Fruit fly (Drosophila melanogaster) whole organism, prepupa: ENCODE measurements around the gene CG10958.

ENCODE experiments used
- Blimp-1 ChIP-seq: fragments of 200-800 bp; sonication (Bioruptor generic); optimal IDR thresholded peaks from 3 replicates; lab custom pipeline; 2017; ENCODE audit warnings: missing biosample characterization, missing genetic modification characterization, mild to moderate bottlenecking, moderate library complexity, missing genetic modification reagents
- CG10631 ChIP-seq: fragments of 200-800 bp; sonication (Bioruptor generic); optimal IDR thresholded peaks from 2 replicates; lab custom pipeline; 2016; ENCODE audit warnings: missing biosample characterization, missing genetic modification characterization
- CG10669 ChIP-seq: fragments of 200-800 bp; sonication (Bioruptor generic); optimal IDR thresholded peaks from 3 replicates; lab custom pipeline; 2018; ENCODE audit warnings: missing biosample characterization, mild to moderate bottlenecking, missing genetic modification characterization, moderate library complexity
- CG11294 ChIP-seq: fragments of 200-800 bp; sonication (Bioruptor generic); IDR thresholded peaks from 2 replicates; pipeline ENCODE4 v1.3.6; 2022; ENCODE audit warnings: missing biosample characterization, missing genetic modification characterization
- CG11762 ChIP-seq: fragments of 200-800 bp; sonication (Bioruptor generic); optimal IDR thresholded peaks from 3 replicates; lab custom pipeline; 2016; ENCODE audit warnings: missing biosample characterization, missing genetic modification characterization; ENCODE audit not compliant: insufficient read depth
- CG11902 ChIP-seq: fragments of 200-800 bp; sonication (Bioruptor generic); optimal IDR thresholded peaks from 3 replicates; lab custom pipeline; 2016; ENCODE audit warnings: missing biosample characterization, missing genetic modification characterization
- CG1621 ChIP-seq: fragments of 200-800 bp; sonication (Bioruptor generic); optimal IDR thresholded peaks from 3 replicates; lab custom pipeline; 2018; ENCODE audit warnings: missing biosample characterization, mild to moderate bottlenecking, missing genetic modification characterization
- CG16779 ChIP-seq: fragments of 200-800 bp; sonication (Bioruptor generic); optimal IDR thresholded peaks from 3 replicates; lab custom pipeline; 2017; ENCODE audit warnings: missing biosample characterization, mild to moderate bottlenecking, missing genetic modification characterization
- CG3032 ChIP-seq: fragments of 200-800 bp; optimal IDR thresholded peaks from 2 replicates; lab custom pipeline; 2019; ENCODE audit warnings: missing biosample characterization, mild to moderate bottlenecking, missing genetic modification characterization, moderate library complexity
- CG31627 ChIP-seq: fragments of 200-800 bp; sonication (Bioruptor generic); optimal IDR thresholded peaks from 3 replicates; lab custom pipeline; 2016; ENCODE audit warnings: missing biosample characterization, missing genetic modification characterization
- CG32006 ChIP-seq: fragments of 200-800 bp; sonication (Bioruptor generic); optimal IDR thresholded peaks from 3 replicates; lab custom pipeline; 2017; ENCODE audit warnings: missing biosample characterization, mild to moderate bottlenecking, missing genetic modification characterization
- CG34406 ChIP-seq: fragments of 200-800 bp; sonication (Bioruptor generic); optimal IDR thresholded peaks from 3 replicates; lab custom pipeline; 2016; ENCODE audit warnings: missing biosample characterization, missing genetic modification characterization
- CG3919 ChIP-seq: fragments of 200-800 bp; sonication (Bioruptor generic); optimal IDR thresholded peaks from 3 replicates; lab custom pipeline; 2016; ENCODE audit warnings: missing biosample characterization, missing genetic modification characterization
- CG4318 ChIP-seq: fragments of 200-800 bp; sonication (Bioruptor generic); optimal IDR thresholded peaks from 3 replicates; lab custom pipeline; 2017; ENCODE audit warnings: missing biosample characterization, mild to moderate bottlenecking, missing genetic modification characterization
- CG6163 ChIP-seq: fragments of 200-800 bp; sonication (Bioruptor generic); IDR thresholded peaks from 3 replicates; pipeline ENCODE4 v1.3.6; 2022; ENCODE audit warnings: missing biosample characterization, missing genetic modification characterization
- CG6276 ChIP-seq: fragments of 200-800 bp; sonication (Bioruptor generic); optimal IDR thresholded peaks from 2 replicates; lab custom pipeline; 2017; ENCODE audit warnings: missing biosample characterization, mild to moderate bottlenecking, missing genetic modification characterization
- CG6792 ChIP-seq: fragments of 200-800 bp; sonication (Bioruptor generic); optimal IDR thresholded peaks from 3 replicates; lab custom pipeline; 2016; ENCODE audit warnings: missing biosample characterization, missing genetic modification characterization
- CG6808 ChIP-seq: fragments of 200-800 bp; sonication (Bioruptor generic); optimal IDR thresholded peaks from 3 replicates; lab custom pipeline; 2017; ENCODE audit warnings: missing biosample characterization, missing genetic modification characterization, mild to moderate bottlenecking, moderate library complexity, missing genetic modification reagents
- CG6854 ChIP-seq: fragments of 200-800 bp; sonication (Bioruptor generic); optimal IDR thresholded peaks from 2 replicates; lab custom pipeline; 2017; ENCODE audit warnings: missing biosample characterization, mild to moderate bottlenecking, missing genetic modification characterization
- CG8119 ChIP-seq: fragments of 200-800 bp; sonication (Bioruptor generic); IDR thresholded peaks from 3 replicates; pipeline ENCODE4 v1.3.6; 2022; ENCODE audit warnings: missing biosample characterization, missing genetic modification characterization
- CG8319 ChIP-seq: fragments of 200-800 bp; sonication (Bioruptor generic); optimal IDR thresholded peaks from 3 replicates; lab custom pipeline; 2016; ENCODE audit warnings: missing biosample characterization, missing genetic modification characterization
- CG8632 ChIP-seq: fragments of 200-800 bp; sonication (Bioruptor generic); optimal IDR thresholded peaks from 3 replicates; lab custom pipeline; 2016; ENCODE audit warnings: missing biosample characterization, missing genetic modification characterization
- CG9139 ChIP-seq: fragments of 200-800 bp; sonication (Bioruptor generic); optimal IDR thresholded peaks from 3 replicates; lab custom pipeline; 2017; ENCODE audit warnings: missing biosample characterization, mild to moderate bottlenecking, missing genetic modification characterization
- Eip78C ChIP-seq: fragments of 200-800 bp; sonication (Bioruptor generic); peaks from one replicate; lab custom pipeline; 2016; ENCODE audit warnings: missing biosample characterization, missing genetic modification characterization
- Eip93F ChIP-seq: fragments of 200-800 bp; sonication (Bioruptor generic); optimal IDR thresholded peaks from 2 replicates; lab custom pipeline; 2016; ENCODE audit warnings: missing biosample characterization, mild to moderate bottlenecking, missing genetic modification characterization
- Ets21C ChIP-seq: fragments of 200-800 bp; sonication (Bioruptor generic); optimal IDR thresholded peaks from 3 replicates; lab custom pipeline; 2016; ENCODE audit warnings: missing biosample characterization, missing genetic modification characterization
- Ets96B ChIP-seq: fragments of 200-800 bp; optimal IDR thresholded peaks from 2 replicates; lab custom pipeline; 2019; ENCODE audit warnings: missing biosample characterization, mild to moderate bottlenecking, missing genetic modification characterization, moderate library complexity
- Hr38 ChIP-seq: sonication (Bioruptor generic); optimal IDR thresholded peaks from 2 replicates; lab custom pipeline; 2016; ENCODE audit warnings: missing biosample characterization, missing genetic modification characterization
- Hr39 ChIP-seq: fragments of 200-800 bp; sonication (Bioruptor generic); optimal IDR thresholded peaks from 2 replicates; lab custom pipeline; 2016; ENCODE audit warnings: missing biosample characterization, missing genetic modification characterization
- Hr4 ChIP-seq: fragments of 200-800 bp; sonication (Bioruptor generic); optimal IDR thresholded peaks from 3 replicates; lab custom pipeline; 2016; ENCODE audit warnings: missing biosample characterization, missing genetic modification characterization
- Lpt ChIP-seq: fragments of 200-800 bp; sonication (Bioruptor generic); optimal IDR thresholded peaks from 3 replicates; lab custom pipeline; 2016; ENCODE audit warnings: missing biosample characterization, missing genetic modification characterization
- Met ChIP-seq: fragments of 200-800 bp; sonication (Bioruptor generic); optimal IDR thresholded peaks from 3 replicates; lab custom pipeline; 2016; ENCODE audit warnings: missing biosample characterization, missing genetic modification characterization
- OdsH ChIP-seq: fragments of 200-800 bp; sonication (Bioruptor generic); optimal IDR thresholded peaks from 3 replicates; lab custom pipeline; 2016; ENCODE audit warnings: missing biosample characterization, missing genetic modification characterization
- Sox102F ChIP-seq: fragments of 200-800 bp; sonication (Bioruptor generic); optimal IDR thresholded peaks from 2 replicates; lab custom pipeline; 2016; ENCODE audit warnings: missing biosample characterization, mild to moderate bottlenecking, missing genetic modification characterization
- Sox14 ChIP-seq: fragments of 200-800 bp; sonication (Bioruptor generic); optimal IDR thresholded peaks from 3 replicates; lab custom pipeline; 2016; ENCODE audit warnings: missing biosample characterization, missing genetic modification characterization
- Sox15 ChIP-seq: fragments of 200-800 bp; sonication (Bioruptor generic); optimal IDR thresholded peaks from 3 replicates; lab custom pipeline; 2016; ENCODE audit warnings: missing biosample characterization, missing genetic modification characterization
- achi ChIP-seq: fragments of 200-800 bp; sonication (Bioruptor generic); optimal IDR thresholded peaks from 3 replicates; lab custom pipeline; 2016; ENCODE audit warnings: missing biosample characterization, missing genetic modification characterization
- acj6 ChIP-seq: fragments of 200-800 bp; sonication (Bioruptor generic); optimal IDR thresholded peaks from 3 replicates; lab custom pipeline; 2016; ENCODE audit warnings: missing biosample characterization, missing genetic modification characterization
- cyc ChIP-seq: fragments of 200-800 bp; sonication (Bioruptor generic); optimal IDR thresholded peaks from 3 replicates; lab custom pipeline; 2016; ENCODE audit warnings: missing biosample characterization, missing genetic modification characterization
- dsx ChIP-seq: fragments of 200-800 bp; optimal IDR thresholded peaks from 3 replicates; lab custom pipeline; 2019; ENCODE audit warnings: missing biosample characterization, mild to moderate bottlenecking, missing genetic modification characterization, moderate library complexity; ENCODE audit not compliant: poor library complexity, severe bottlenecking
- eg ChIP-seq: fragments of 200-800 bp; sonication (Bioruptor generic); IDR thresholded peaks from 3 replicates; pipeline ENCODE4 v1.3.6; 2022; ENCODE audit warnings: missing biosample characterization, missing genetic modification characterization
- esn ChIP-seq: fragments of 200-800 bp; sonication (Bioruptor generic); optimal IDR thresholded peaks from 2 replicates; lab custom pipeline; 2016; ENCODE audit warnings: missing biosample characterization, mild to moderate bottlenecking, missing genetic modification characterization, moderate library complexity
- fd59A ChIP-seq: fragments of 200-800 bp; sonication (Bioruptor generic); optimal IDR thresholded peaks from 2 replicates; lab custom pipeline; 2017; ENCODE audit warnings: missing biosample characterization, mild to moderate bottlenecking, missing genetic modification characterization, missing genetic modification reagents
- fkh ChIP-seq: fragments of 200-800 bp; sonication (Bioruptor generic); optimal IDR thresholded peaks from 3 replicates; lab custom pipeline; 2017; ENCODE audit warnings: missing biosample characterization, mild to moderate bottlenecking, missing genetic modification characterization, moderate library complexity
- lz ChIP-seq: fragments of 200-800 bp; sonication (Bioruptor generic); optimal IDR thresholded peaks from 3 replicates; lab custom pipeline; 2016; ENCODE audit warnings: missing biosample characterization, missing genetic modification characterization
- net ChIP-seq: fragments of 200-800 bp; sonication (Bioruptor generic); optimal IDR thresholded peaks from 3 replicates; lab custom pipeline; 2016; ENCODE audit warnings: missing biosample characterization, missing genetic modification characterization
- pdm3 ChIP-seq: fragments of 200-800 bp; sonication (Bioruptor generic); optimal IDR thresholded peaks from 3 replicates; lab custom pipeline; 2016; ENCODE audit warnings: missing biosample characterization, missing genetic modification characterization
- ss ChIP-seq, 2 experiments: fragments of 200-800 bp; sonication (Bioruptor generic); optimal IDR thresholded peaks; 2 replicates in 1 of 2; 3 replicates in 1 of 2; lab custom pipeline; 2017 to 2018; ENCODE audit warnings: mild to moderate bottlenecking in 2 of 2, missing biosample characterization in 2 of 2, missing genetic modification characterization in 2 of 2, moderate library complexity in 1 of 2
- svp ChIP-seq: fragments of 200-800 bp; sonication (Bioruptor generic); peaks from one replicate; lab custom pipeline; 2016; ENCODE audit warnings: missing biosample characterization, missing genetic modification characterization
- topi ChIP-seq: fragments of 200-800 bp; sonication (Bioruptor generic); optimal IDR thresholded peaks from 3 replicates; lab custom pipeline; 2016; ENCODE audit warnings: missing biosample characterization, missing genetic modification characterization
- vri ChIP-seq: fragments of 200-800 bp; sonication (Bioruptor generic); optimal IDR thresholded peaks from 3 replicates; lab custom pipeline; 2016; ENCODE audit warnings: missing biosample characterization, mild to moderate bottlenecking, missing genetic modification characterization

Gene CG10958

DNA sequence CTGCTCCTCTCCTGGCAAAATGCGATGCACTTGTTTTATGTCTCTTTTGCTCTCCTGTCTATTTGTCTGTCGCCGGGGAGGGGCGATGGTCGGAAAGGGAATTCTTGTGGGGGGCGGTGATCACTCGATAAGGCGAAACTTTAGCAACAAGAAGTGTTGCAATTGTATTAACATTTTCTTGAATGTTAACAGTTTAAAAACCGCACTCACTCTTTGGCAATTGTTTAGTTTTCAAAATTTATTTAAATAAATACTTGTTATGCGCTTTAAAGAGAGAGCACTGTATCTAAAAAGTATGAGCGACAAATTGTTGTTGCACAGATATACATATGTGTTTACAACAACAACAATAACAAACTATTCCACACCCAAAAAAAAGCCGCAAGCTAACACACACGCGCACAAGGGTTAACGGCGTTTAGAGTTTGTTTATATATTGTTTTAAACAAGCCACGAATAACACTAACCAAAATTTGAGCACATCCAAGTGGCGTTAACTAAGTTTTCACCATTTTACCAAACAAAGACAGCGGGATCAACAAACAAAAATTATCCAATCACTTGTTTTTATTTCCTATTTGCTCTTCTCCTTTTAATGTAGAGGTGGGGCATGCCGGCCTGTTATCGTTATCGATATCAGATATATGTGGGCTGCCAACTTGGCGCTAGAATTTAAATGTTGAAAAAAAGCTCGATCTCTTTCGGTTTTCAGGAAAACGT lies 30.4 kb upstream of the CG10958 start, which contains the start of gene CG2258:
Gene CG2258 (minus strand): TSS at position 617 of the 720 bp plus-strand sequence.
- peak; percentile 75 for TF ChIP-seq Hr39 (GFP tag; lab: Kevin White, UChicago)
- peak; percentile 89 for TF ChIP-seq CG1621
- peak; percentile 90 for TF ChIP-seq Sox14 (GFP tag; lab: Kevin White, UChicago)
- TF ChIP-seq acj6: peak; percentile 92
- peak; percentile 85 for TF ChIP-seq Hr4 (GFP tag; lab: Kevin White, UChicago)
- TF ChIP-seq pdm3: peak; percentile 94
- TF ChIP-seq CG4318 (GFP tag; lab: Kevin White, UChicago): peak; percentile 84
- TF ChIP-seq Lpt (GFP tag; lab: Kevin White, UChicago): peak; percentile 90
- TF ChIP-seq net (GFP tag; lab: Kevin White, UChicago): peak; percentile 93
- TF ChIP-seq Ets21C (GFP tag; lab: Kevin White, UChicago): peak; percentile 43
- peak; percentile 93 for TF ChIP-seq CG11294 (GFP tag; lab: Robert Waterston, UW)
- TF ChIP-seq CG6163 (GFP tag; lab: Robert Waterston, UW): peak; percentile 95
- TF ChIP-seq CG31627 (GFP tag; lab: Kevin White, UChicago): peak; percentile 78
- peak; percentile 74 for TF ChIP-seq lz
- peak; percentile 75 for TF ChIP-seq cyc (GFP tag; lab: Kevin White, UChicago)
- peak; percentile 90 for TF ChIP-seq achi (GFP tag; lab: Kevin White, UChicago)
- peak; percentile 87 for TF ChIP-seq CG6792 (GFP tag; lab: Kevin White, UChicago)
- TF ChIP-seq Blimp-1: peak; percentile 24
- no peak for TF ChIP-seq CG6854
- TF ChIP-seq Eip93F (GFP tag; lab: Kevin White, UChicago): no peak
- TF ChIP-seq CG8319: peak; percentile 64
- peak; percentile 86 to 93 for TF ChIP-seq ss (GFP tag; optimal IDR thresholded peaks at IDR 0.05; lab: Kevin White, UChicago)
- TF ChIP-seq CG10669: peak; percentile 90
- peak; percentile 57 for TF ChIP-seq CG16779 (tag; lab: Kevin White, UChicago)
- TF ChIP-seq CG9139 (GFP tag; lab: Kevin White, UChicago): peak; percentile 75
- TF ChIP-seq CG3032 (tag; lab: Kevin White, UChicago): peak; percentile 87
- peak; percentile 61 for TF ChIP-seq vri (GFP tag; lab: Kevin White, UChicago)
- peak; percentile 94 for TF ChIP-seq OdsH (GFP tag; lab: Kevin White, UChicago)
- peak; percentile 97 for TF ChIP-seq CG8119 (GFP tag; lab: Robert Waterston, UW)
- peak; percentile 89 for TF ChIP-seq svp
- peak; percentile 92 for TF ChIP-seq CG6276 (GFP tag; lab: Kevin White, UChicago)
- TF ChIP-seq CG3919: peak; percentile 92
- peak; percentile 97 for TF ChIP-seq Eip78C
- TF ChIP-seq CG34406: peak; percentile 80
- peak; percentile 80 for TF ChIP-seq CG8632
- TF ChIP-seq CG32006 (GFP tag; lab: Kevin White, UChicago): peak; percentile 94
- TF ChIP-seq eg (GFP tag; lab: Robert Waterston, UW): peak; percentile 98
- TF ChIP-seq esn: peak; percentile 80
- peak; percentile 89 for TF ChIP-seq fkh
- TF ChIP-seq topi (GFP tag; lab: Kevin White, UChicago): peak; percentile 83
- peak; percentile 90 for TF ChIP-seq Ets96B
- peak; percentile 74 for TF ChIP-seq Sox15 (GFP tag; lab: Kevin White, UChicago)
- peak; percentile 75 for TF ChIP-seq Sox102F
- peak; percentile 85 for TF ChIP-seq fd59A (GFP tag; lab: Kevin White, UChicago)
- peak; percentile 91 for TF ChIP-seq CG10631 (GFP tag; lab: Kevin White, UChicago)
- TF ChIP-seq dsx (GFP tag; lab: Kevin White, UChicago): peak; percentile 92
- peak; percentile 71 for TF ChIP-seq Hr38 (GFP tag; lab: Kevin White, UChicago)
- TF ChIP-seq CG11762 (GFP tag; lab: Kevin White, UChicago): peak; percentile 72
- peak; percentile 69 for TF ChIP-seq CG11902 (GFP tag; lab: Kevin White, UChicago)
- TF ChIP-seq Met (GFP tag; lab: Kevin White, UChicago): peak; percentile 82
- TF ChIP-seq CG6808 (GFP tag; lab: Kevin White, UChicago): peak; percentile 88
